Fruit fly (Drosophila melanogaster): ENCODE results near the gene Cpr65Au.

The Cpr65Au gene

dm6 chr3L:6143188-6143755, 11.4 kb upstream of the Cpr65Au start, which contains the start of gene Lcp65Ad:
Gene Lcp65Ad (plus strand): TSS chr3L:6143395.
- no peak for TF ChIP-seq noc (tag; optimal IDR thresholded peaks at IDR 0.05)

- no peak for TF ChIP-seq noc (tag; optimal IDR thresholded peaks at IDR 0.05)
These were observed 10.4 kb upstream of the Cpr65Au start, which contains the start of gene Cpr65Aw for dm6 chr3L:6142313-6142712. Gene Cpr65Aw (minus strand): TSS chr3L:6142413.

- no peak for TF ChIP-seq noc (tag; optimal IDR thresholded peaks at IDR 0.05)
These were observed 9.6 kb upstream of the Cpr65Au start for dm6 chr3L:6141538-6141937.

DNA sequence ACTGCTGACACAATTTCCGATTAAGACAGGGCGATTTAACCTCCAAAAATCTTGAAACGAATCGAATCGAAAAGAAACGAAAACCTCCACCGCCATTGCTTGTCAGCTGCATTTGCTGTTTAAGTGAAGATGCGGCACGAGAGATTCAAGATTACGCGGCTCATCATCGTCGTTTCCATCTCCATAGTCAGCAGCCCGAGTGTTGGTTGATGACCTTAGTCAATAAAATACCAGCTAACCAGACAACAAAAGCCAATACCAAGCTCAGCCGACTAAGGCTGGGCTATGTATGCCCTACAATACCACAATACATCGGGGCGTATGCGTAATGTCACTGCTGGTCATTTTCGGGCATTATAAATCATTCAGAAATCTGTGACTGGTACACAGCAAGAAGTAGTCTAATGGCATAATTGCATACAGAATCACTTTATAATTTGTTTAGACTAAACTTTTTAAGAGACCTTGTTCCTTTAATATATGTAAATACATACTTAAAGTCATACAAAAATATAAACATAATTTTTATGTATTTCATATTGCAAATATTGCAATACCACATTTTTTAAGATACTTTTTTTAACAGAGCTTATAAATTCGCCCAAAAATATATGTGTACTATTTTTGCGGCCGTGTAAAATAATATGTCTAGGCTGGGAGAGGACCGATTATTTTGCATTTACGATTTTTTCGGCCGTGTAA, 9.0 kb upstream of the Cpr65Au start:
- no peak for TF ChIP-seq noc (tag; optimal IDR thresholded peaks at IDR 0.05)

DNA sequence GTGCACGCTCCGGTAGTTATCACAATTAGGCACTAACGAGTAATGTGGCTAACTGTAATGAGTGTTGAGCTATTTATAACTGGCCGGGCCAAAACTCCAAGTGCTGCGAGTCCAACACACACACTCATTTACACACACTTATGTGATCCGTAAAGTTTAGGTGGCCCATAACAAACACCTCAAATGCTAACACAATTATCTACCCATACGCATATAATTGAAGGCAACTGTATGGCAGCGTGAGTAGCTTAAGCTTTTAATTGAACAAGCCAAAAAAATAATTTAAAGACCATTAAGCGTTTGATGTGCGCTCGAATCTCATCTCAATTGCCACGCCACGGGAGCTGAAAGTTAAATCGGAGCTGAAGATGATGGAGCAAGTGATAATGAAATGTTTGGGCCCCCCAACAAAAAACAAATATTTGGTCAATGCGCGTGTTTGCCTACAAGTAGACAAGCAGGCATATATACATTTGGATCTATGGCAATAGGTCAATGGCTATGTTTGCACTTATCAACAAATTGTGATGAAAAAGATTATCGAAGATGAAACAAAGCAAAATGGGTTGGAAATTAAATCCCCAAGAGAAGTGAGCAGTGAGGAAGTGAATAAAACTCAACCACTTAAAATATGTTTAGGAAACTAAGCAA, 8.1 kb upstream of the Cpr65Au start, which contains the start of gene Cpr65Av:
Gene Cpr65Av, minus strand, starts transcription at position 51 of the 651 bp plus-strand sequence.
- TF ChIP-seq noc (tag; optimal IDR thresholded peaks at IDR 0.05) = no peak

DNA sequence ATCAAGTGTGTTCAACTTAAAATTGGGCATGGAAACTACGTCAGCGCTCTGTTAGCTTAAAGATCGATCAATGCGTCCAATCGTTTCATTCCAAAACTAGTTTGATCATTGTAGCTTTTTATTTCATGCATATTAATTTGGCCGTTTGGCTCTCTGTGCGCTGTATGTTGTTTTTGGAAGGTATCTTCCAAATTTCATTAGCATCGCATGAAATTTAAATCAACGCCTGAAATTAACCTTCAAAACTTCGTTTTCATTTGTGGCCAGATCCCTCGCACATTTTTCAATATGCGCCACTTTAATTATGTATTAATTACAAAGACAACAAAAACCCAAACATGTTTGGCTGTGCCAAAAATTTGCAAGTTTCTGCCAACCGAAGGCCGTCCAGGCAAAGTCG, 6.7 kb upstream of the Cpr65Au start:
- no peak for TF ChIP-seq noc (tag; optimal IDR thresholded peaks at IDR 0.05)

DNA sequence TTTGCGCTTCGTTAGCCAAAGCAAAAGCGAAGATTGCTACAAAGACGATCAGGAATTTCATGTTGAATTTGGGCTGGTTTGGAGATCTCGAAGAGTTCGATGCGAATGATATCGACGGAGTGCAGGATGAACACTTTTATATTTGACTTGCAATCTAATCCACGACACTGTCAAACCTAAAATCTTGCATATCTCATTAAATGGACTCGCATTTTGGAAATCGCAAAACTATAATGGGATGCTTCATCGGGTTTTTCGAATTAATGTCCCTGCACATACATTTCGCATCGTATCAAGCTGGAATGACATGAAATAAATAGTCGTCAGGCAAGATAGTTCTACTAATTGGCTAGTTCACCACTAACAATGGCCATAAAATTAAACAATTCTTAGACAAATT, 6.1 kb upstream of the Cpr65Au start, which contains the start of gene Lcp65Ae:
Gene Lcp65Ae, minus strand, starts transcription at position 101 of the 400 bp plus-strand sequence.
- TF ChIP-seq noc (tag; optimal IDR thresholded peaks at IDR 0.05) = no peak

dm6 chr3L:6136691-6137090, 4.8 kb upstream of the Cpr65Au start, which contains the start of gene Lcp65Af:
Gene Lcp65Af (minus strand): TSS chr3L:6136791.
- no peak for TF ChIP-seq noc (tag; optimal IDR thresholded peaks at IDR 0.05)

dm6 chr3L:6135174-6135573, 3.3 kb upstream of the Cpr65Au start, which contains the start of gene Lcp65Ag1:
Gene Lcp65Ag1 (minus strand): TSS chr3L:6135274.
- TF ChIP-seq noc (tag; optimal IDR thresholded peaks at IDR 0.05) = no peak

dm6 chr3L:6133546-6133945, 1.6 kb upstream of the Cpr65Au start, which contains the start of gene Lcp65Ag2:
Gene Lcp65Ag2 (minus strand): TSS chr3L:6133593.
- TF ChIP-seq noc (tag; optimal IDR thresholded peaks at IDR 0.05) = no peak

- TF ChIP-seq noc (tag; optimal IDR thresholded peaks at IDR 0.05) = no peak
These were observed 965 bp downstream of the Cpr65Au start, which contains the start of gene Lcp65Ag3 for dm6 chr3L:6130944-6131343. Gene Lcp65Ag3 (minus strand): TSS chr3L:6130989.

- no peak for TF ChIP-seq noc (tag; optimal IDR thresholded peaks at IDR 0.05)
These were observed 2.3 kb downstream of the Cpr65Au start for dm6 chr3L:6129591-6129990.

- no peak for TF ChIP-seq noc (tag; optimal IDR thresholded peaks at IDR 0.05)
These were observed 6.6 kb downstream of the Cpr65Au start for dm6 chr3L:6125409-6125689.

dm6 chr3L:6124616-6125408, 7.1 kb downstream of the Cpr65Au start:
- TF ChIP-seq noc (tag; optimal IDR thresholded peaks at IDR 0.05) = no peak

- no peak for TF ChIP-seq noc (tag; optimal IDR thresholded peaks at IDR 0.05)
These were observed 15.0 kb downstream of the Cpr65Au start for dm6 chr3L:6116881-6117280.

- no peak for TF ChIP-seq noc (tag; optimal IDR thresholded peaks at IDR 0.05)
These were observed 16.4 kb downstream of the Cpr65Au start for dm6 chr3L:6115505-6115904.

Measured in whole organism, larva.